Worm (Caenorhabditis elegans) whole organism, young adult: ENCODE results near the gene F35A5.2.

Source experiments
- ama-1 ChIP-seq, 3 experiments: fragments of 150-350 bp in 1 of 3; sonication (generic microtip) in 2 of 3; optimal IDR thresholded peaks; 2 replicates each; lab custom pipeline; 2014 to 2018; ENCODE audit warnings: missing biosample characterization in 2 of 3, missing genetic modification characterization in 2 of 3, missing genetic modification reagents in 2 of 3
- gei-17 ChIP-seq: fragments of 200-800 bp; sonication (Bioruptor generic); optimal IDR thresholded peaks from 2 replicates; lab custom pipeline; 2018; ENCODE audit warnings: mild to moderate bottlenecking, missing genetic modification characterization, missing compliant biosample characterization
- madf-10 ChIP-seq: sonication (generic microtip); optimal IDR thresholded peaks from 2 replicates; lab custom pipeline; 2016; ENCODE audit warnings: mild to moderate bottlenecking, missing genetic modification characterization, missing compliant biosample characterization
- mes-4 ChIP-seq: sonication (generic microtip); optimal IDR thresholded peaks from 2 replicates; lab custom pipeline; 2016; ENCODE audit warnings: missing genotype, missing genetic modification characterization, missing compliant biosample characterization
- nhr-27 ChIP-seq: fragments of 200-800 bp; sonication (Bioruptor generic); optimal IDR thresholded peaks from 2 replicates; lab custom pipeline; 2018; ENCODE audit warnings: mild to moderate bottlenecking, missing genetic modification characterization, moderate library complexity, missing compliant biosample characterization
- rcor-1 ChIP-seq: fragments of 200-800 bp; sonication (Bioruptor generic); IDR thresholded peaks from 2 replicates; pipeline ENCODE4 v1.3.6; 2022; ENCODE audit warnings: missing genetic modification reagents, missing genetic modification characterization, missing compliant biosample characterization
- snpc-3.4 ChIP-seq: sonication (generic microtip); optimal IDR thresholded peaks from 2 replicates; lab custom pipeline; 2017; ENCODE audit warnings: missing genetic modification characterization, mild to moderate bottlenecking, missing compliant biosample characterization, antibody characterized with exemption, moderate library complexity, missing genotype, missing genetic modification reagents
- snpc-4 ChIP-seq, 5 experiments: fragments of 150-350 bp in 1 of 5; sonication (generic microtip) in 4 of 5; optimal IDR thresholded peaks; 2 replicates each; lab custom pipeline; 2014 to 2018; ENCODE audit warnings: missing genetic modification characterization in 5 of 5, missing biosample characterization in 3 of 5, antibody characterized with exemption in 2 of 5, mild to moderate bottlenecking in 2 of 5, missing compliant biosample characterization in 2 of 5, missing genotype in 2 of 5, moderate library complexity in 2 of 5, missing genetic modification reagents in 1 of 5
- sptf-2 ChIP-seq: fragments of 200-800 bp; sonication (Bioruptor generic); optimal IDR thresholded peaks from 2 replicates; lab custom pipeline; 2018; ENCODE audit warnings: mild to moderate bottlenecking, missing genetic modification characterization, missing compliant biosample characterization
- tlf-1 ChIP-seq: fragments of 200-800 bp; sonication (Bioruptor generic); optimal IDR thresholded peaks from 2 replicates; lab custom pipeline; 2018; ENCODE audit warnings: mild to moderate bottlenecking, missing genetic modification characterization, missing compliant biosample characterization

- TF ChIP-seq madf-10 (tag; lab: Kevin White, UChicago) = no peak
- TF ChIP-seq snpc-4 (GFP tag; optimal IDR thresholded peaks at IDR 0.05; lab: Kevin White, UChicago) = no peak
- TF ChIP-seq snpc-4 (tag; optimal IDR thresholded peaks at IDR 0.05; lab: Kevin White, UChicago) = no peak
- TF ChIP-seq gei-17 (GFP tag; lab: Kevin White, UChicago) = no peak
- TF ChIP-seq tlf-1 (GFP tag; lab: Kevin White, UChicago) = no peak
- no peak for TF ChIP-seq ama-1 (optimal IDR thresholded peaks at IDR 0.05; lab: Kevin White, UChicago)
- TF ChIP-seq ama-1 (GFP tag; optimal IDR thresholded peaks at IDR 0.05; lab: Kevin White, UChicago) = no peak
- TF ChIP-seq rcor-1 = no peak
- TF ChIP-seq mes-4 = no peak
- TF ChIP-seq nhr-27 (tag; lab: Kevin White, UChicago) = no peak
- no peak for TF ChIP-seq sptf-2
- TF ChIP-seq snpc-3.4 (tag; lab: Kevin White, UChicago) = no peak
Observed at ce11 chrX:3795642-3796041, 9.3 kb upstream of the F35A5.2 start, which contains the start of gene F35A5.5.
